Fruit fly (Drosophila melanogaster) whole organism, embryonic: Measurements from ENCODE around the gene CG43799.
A peak's percentile ranks its signal among the peaks of the same experiment; 100 is the strongest.

Experiments
- Ada2b ChIP-seq: fragments of 200-800 bp; sonication (Bioruptor generic); IDR thresholded peaks from 2 replicates; pipeline ENCODE4 v1.3.6; 2022; ENCODE audit warnings: missing biosample characterization, missing genetic modification characterization
- Atf-2 ChIP-seq: fragments of 200-800 bp; sonication (Bioruptor generic); optimal IDR thresholded peaks from 2 replicates; lab custom pipeline; 2016; ENCODE audit warnings: missing biosample characterization, missing genetic modification characterization
- Awh ChIP-seq: fragments of 200-800 bp; sonication (Bioruptor generic); IDR thresholded peaks from 2 replicates; pipeline ENCODE4, ENCODE4 v1.3.6; 2022; ENCODE audit warnings: missing biosample characterization, missing genetic modification characterization
- Blimp-1 ChIP-seq: fragments of 200-800 bp; sonication (Bioruptor generic); optimal IDR thresholded peaks from 3 replicates; lab custom pipeline; 2018; ENCODE audit warnings: missing biosample characterization, missing genetic modification characterization, mild to moderate bottlenecking, moderate library complexity, missing genetic modification reagents
- BtbVII ChIP-seq: fragments of 200-800 bp; sonication (Bioruptor generic); optimal IDR thresholded peaks from 3 replicates; lab custom pipeline; 2017; ENCODE audit warnings: missing biosample characterization, mild to moderate bottlenecking, missing genetic modification characterization
- CG13894 ChIP-seq: fragments of 200-800 bp; sonication (Bioruptor generic); optimal IDR thresholded peaks from 3 replicates; lab custom pipeline; 2018; ENCODE audit warnings: missing biosample characterization, mild to moderate bottlenecking, missing genetic modification characterization, moderate library complexity
- CG15514 ChIP-seq: fragments of 200-800 bp; sonication (Bioruptor generic); optimal IDR thresholded peaks from 3 replicates; lab custom pipeline; 2017; ENCODE audit warnings: missing biosample characterization, missing genetic modification characterization, mild to moderate bottlenecking, moderate library complexity, missing genetic modification reagents
- CG16779 ChIP-seq: fragments of 200-800 bp; sonication (Bioruptor generic); IDR thresholded peaks from 2 replicates; pipeline ENCODE4 v1.3.6; 2022; ENCODE audit warnings: missing biosample characterization, missing genetic modification characterization
- CG18619 ChIP-seq: fragments of 200-800 bp; sonication (Bioruptor generic); optimal IDR thresholded peaks from 3 replicates; lab custom pipeline; 2017; ENCODE audit warnings: missing biosample characterization, mild to moderate bottlenecking, missing genetic modification characterization
- CG2120 ChIP-seq: fragments of 200-800 bp; sonication (Bioruptor generic); optimal IDR thresholded peaks from 3 replicates; lab custom pipeline; 2016; ENCODE audit warnings: missing biosample characterization, missing genetic modification characterization
- CG32532 ChIP-seq: fragments of 200-800 bp; sonication (Bioruptor generic); IDR thresholded peaks from 2 replicates; pipeline ENCODE4 v1.3.6; 2022; ENCODE audit warnings: missing biosample characterization, missing genetic modification characterization
- CG3281 ChIP-seq: fragments of 200-800 bp; sonication (Bioruptor generic); optimal IDR thresholded peaks from 3 replicates; lab custom pipeline; 2017; ENCODE audit warnings: missing biosample characterization, mild to moderate bottlenecking, missing genetic modification characterization
- CG34224 ChIP-seq: fragments of 200-800 bp; sonication (Bioruptor generic); IDR thresholded peaks from 3 replicates; pipeline ENCODE4 v1.3.6; 2022; ENCODE audit warnings: missing biosample characterization, missing genetic modification characterization; ENCODE audit not compliant: partially characterized antibody
- CG5180 ChIP-seq: fragments of 200-800 bp; sonication (Bioruptor generic); optimal IDR thresholded peaks from 3 replicates; lab custom pipeline; 2017; ENCODE audit warnings: missing biosample characterization, missing genetic modification characterization, mild to moderate bottlenecking, moderate library complexity, missing genetic modification reagents
- CG6689 ChIP-seq: fragments of 200-800 bp; sonication (Bioruptor generic); IDR thresholded peaks from 2 replicates; pipeline ENCODE4 v1.3.6; 2022; ENCODE audit warnings: missing biosample characterization, missing genetic modification characterization
- CG6813 ChIP-seq: fragments of 200-800 bp; sonication (Bioruptor generic); optimal IDR thresholded peaks from 2 replicates; lab custom pipeline; 2017; ENCODE audit warnings: missing biosample characterization, missing genetic modification characterization, mild to moderate bottlenecking, moderate library complexity, missing genetic modification reagents
- CG6854 ChIP-seq: fragments of 200-800 bp; sonication (Bioruptor generic); optimal IDR thresholded peaks from 3 replicates; lab custom pipeline; 2017; ENCODE audit warnings: missing biosample characterization, mild to moderate bottlenecking, missing genetic modification characterization
- CG7928 ChIP-seq: fragments of 200-800 bp; sonication (Bioruptor generic); optimal IDR thresholded peaks from 2 replicates; lab custom pipeline; 2017; ENCODE audit warnings: missing biosample characterization, mild to moderate bottlenecking, missing genetic modification characterization
- Camta ChIP-seq: fragments of 200-800 bp; sonication (Bioruptor generic); optimal IDR thresholded peaks from 2 replicates; lab custom pipeline; 2016; ENCODE audit warnings: missing biosample characterization, missing genetic modification characterization
- CrebB ChIP-seq: fragments of 200-800 bp; sonication (Bioruptor generic); optimal IDR thresholded peaks from 3 replicates; lab custom pipeline; 2018; ENCODE audit warnings: missing biosample characterization, mild to moderate bottlenecking, missing genetic modification characterization
- Ets65A ChIP-seq: fragments of 200-800 bp; sonication (Bioruptor generic); peaks from one replicate; lab custom pipeline; 2016; ENCODE audit warnings: missing biosample characterization, missing genetic modification characterization
- Fer3 ChIP-seq: fragments of 200-800 bp; sonication (Bioruptor generic); optimal IDR thresholded peaks from 2 replicates; lab custom pipeline; 2018; ENCODE audit warnings: missing biosample characterization, mild to moderate bottlenecking, missing genetic modification characterization, moderate library complexity
- Kr ChIP-seq: fragments of 200-800 bp; sonication (Bioruptor generic); optimal IDR thresholded peaks from 2 replicates; lab custom pipeline; 2017; ENCODE audit warnings: missing biosample characterization, mild to moderate bottlenecking, missing genetic modification characterization
- NK7.1 ChIP-seq: fragments of 200-800 bp; sonication (Bioruptor generic); optimal IDR thresholded peaks from 3 replicates; lab custom pipeline; 2016; ENCODE audit warnings: missing biosample characterization, missing genetic modification characterization
- PHDP ChIP-seq: fragments of 200-800 bp; sonication (Bioruptor generic); optimal IDR thresholded peaks from 3 replicates; lab custom pipeline; 2018; ENCODE audit warnings: missing biosample characterization, mild to moderate bottlenecking, missing genetic modification characterization, moderate library complexity
- Trl ChIP-seq, 3 experiments: fragments of >200 bp in 2 of 3; fragments of 200-800 bp in 1 of 3; sonication (Bioruptor generic) in 1 of 3; optimal IDR thresholded peaks; 2 replicates in 1 of 3; 3 replicates in 2 of 3; lab custom pipeline; 2016 to 2017; ENCODE audit warnings: missing biosample characterization in 1 of 3, missing genetic modification characterization in 1 of 3
- ab ChIP-seq: fragments of 200-800 bp; sonication (Bioruptor generic); optimal IDR thresholded peaks from 2 replicates; lab custom pipeline; 2016; ENCODE audit warnings: missing biosample characterization, missing genetic modification characterization
- abd-A ChIP-seq: fragments of 200-800 bp; sonication (Bioruptor generic); optimal IDR thresholded peaks from 3 replicates; lab custom pipeline; 2019; ENCODE audit warnings: missing biosample characterization, mild to moderate bottlenecking, missing genetic modification characterization, moderate library complexity
- aop ChIP-seq: fragments of 200-800 bp; sonication (Bioruptor generic); IDR thresholded peaks from 2 replicates; pipeline ENCODE4 v1.3.6; 2022; ENCODE audit warnings: missing biosample characterization, missing genetic modification characterization
- ash1 ChIP-seq: fragments of 200-800 bp; sonication (Bioruptor generic); optimal IDR thresholded peaks from 2 replicates; lab custom pipeline; 2018; ENCODE audit warnings: missing biosample characterization, mild to moderate bottlenecking, missing genetic modification characterization
- bbx ChIP-seq: fragments of 200-800 bp; sonication (Bioruptor generic); IDR thresholded peaks from 2 replicates; pipeline ENCODE4 v1.3.6; 2022; ENCODE audit warnings: missing biosample characterization, missing genetic modification characterization; ENCODE audit not compliant: partially characterized antibody
- bowl ChIP-seq: fragments of 200-800 bp; sonication (Bioruptor generic); IDR thresholded peaks from 2 replicates; pipeline ENCODE4 v1.3.6; 2022; ENCODE audit warnings: missing biosample characterization, missing genetic modification characterization
- ci ChIP-seq: fragments of 200-800 bp; sonication (Bioruptor generic); IDR thresholded peaks from 3 replicates; pipeline ENCODE4 v1.3.6; 2022; ENCODE audit warnings: missing biosample characterization, missing genetic modification characterization
- cwo ChIP-seq: fragments of 200-800 bp; sonication (Bioruptor generic); optimal IDR thresholded peaks from 3 replicates; lab custom pipeline; 2017; ENCODE audit warnings: missing biosample characterization, missing genetic modification characterization, mild to moderate bottlenecking, moderate library complexity, missing genetic modification reagents
- ewg ChIP-seq: fragments of 200-800 bp; sonication (Bioruptor generic); optimal IDR thresholded peaks from 3 replicates; lab custom pipeline; 2017; ENCODE audit warnings: mild to moderate bottlenecking, missing biosample characterization, missing genetic modification reagents, missing genetic modification characterization
- fru ChIP-seq: fragments of >200 bp; optimal IDR thresholded peaks from 2 replicates; lab custom pipeline; 2017
- gce ChIP-seq: fragments of 200-800 bp; sonication (Bioruptor generic); IDR thresholded peaks from 3 replicates; pipeline ENCODE4 v1.3.6; 2022; ENCODE audit warnings: missing biosample characterization, missing genetic modification characterization
- gro ChIP-seq: fragments of 200-800 bp; sonication (Bioruptor generic); optimal IDR thresholded peaks from 2 replicates; lab custom pipeline; 2016; ENCODE audit warnings: missing biosample characterization, missing genetic modification characterization
- insv ChIP-seq, 2 experiments: fragments of 200-800 bp; sonication (Bioruptor generic); optimal IDR thresholded peaks; 3 replicates each; lab custom pipeline; 2016 to 2018; ENCODE audit warnings: missing biosample characterization in 2 of 2, missing genetic modification characterization in 2 of 2
- klu ChIP-seq: fragments of 200-800 bp; sonication (Bioruptor generic); IDR thresholded peaks from 2 replicates; pipeline ENCODE4 v1.3.6; 2022; ENCODE audit warnings: missing biosample characterization, missing genetic modification characterization
- nerfin-2 ChIP-seq: fragments of 200-800 bp; sonication (Bioruptor generic); IDR thresholded peaks from 2 replicates; pipeline ENCODE4 v1.3.6; 2022; ENCODE audit warnings: missing biosample characterization, missing genetic modification characterization; ENCODE audit not compliant: partially characterized antibody
- pita ChIP-seq: fragments of 200-800 bp; sonication (Bioruptor generic); optimal IDR thresholded peaks from 2 replicates; lab custom pipeline; 2017; ENCODE audit warnings: missing biosample characterization, mild to moderate bottlenecking, missing genetic modification characterization
- schlank ChIP-seq: fragments of 200-800 bp; sonication (Bioruptor generic); optimal IDR thresholded peaks from 2 replicates; lab custom pipeline; 2018; ENCODE audit warnings: missing biosample characterization, mild to moderate bottlenecking, missing genetic modification characterization
- seq ChIP-seq: fragments of 200-800 bp; sonication (Bioruptor generic); IDR thresholded peaks from 2 replicates; pipeline ENCODE4 v1.3.6; 2022; ENCODE audit warnings: missing biosample characterization, missing genetic modification characterization
- sna ChIP-seq: fragments of 200-800 bp; sonication (Bioruptor generic); IDR thresholded peaks from 2 replicates; pipeline ENCODE4 v1.3.6; 2022; ENCODE audit warnings: missing biosample characterization, missing genetic modification characterization; ENCODE audit not compliant: partially characterized antibody
- tgo ChIP-seq: fragments of 200-800 bp; sonication (Bioruptor generic); IDR thresholded peaks from 3 replicates; pipeline ENCODE4 v1.3.6; 2022; ENCODE audit warnings: missing biosample characterization, missing genetic modification characterization
- vnd ChIP-seq: fragments of 200-800 bp; sonication (Bioruptor generic); IDR thresholded peaks from 3 replicates; pipeline ENCODE4 v1.3.6; 2022; ENCODE audit warnings: missing biosample characterization, missing genetic modification characterization; ENCODE audit not compliant: partially characterized antibody
- wdn ChIP-seq: fragments of 200-800 bp; sonication (Bioruptor generic); IDR thresholded peaks from 2 replicates; pipeline ENCODE4 v1.3.6; 2022; ENCODE audit warnings: missing biosample characterization, missing genetic modification characterization
- yki ChIP-seq: fragments of >200 bp; optimal IDR thresholded peaks from 3 replicates; lab custom pipeline; 2018

Gene CG43799

dm6 chr2L:7248114-7248513 is 20.6 kb downstream of the CG43799 start (continued):
- no peak for TF ChIP-seq Atf-2 (GFP tag; lab: Kevin White, UChicago)
- no peak for TF ChIP-seq Awh (GFP tag; lab: Robert Waterston, UW)
- no peak for TF ChIP-seq BtbVII (GFP tag; lab: Kevin White, UChicago)
- TF ChIP-seq aop (GFP tag; lab: Robert Waterston, UW) = no peak
- no peak for TF ChIP-seq vnd (GFP tag; lab: Robert Waterston, UW)
- TF ChIP-seq gro = peak; percentile 42
- TF ChIP-seq CG6813 (GFP tag; lab: Kevin White, UChicago) = no peak
- TF ChIP-seq NK7.1 (GFP tag; lab: Kevin White, UChicago) = no peak
- TF ChIP-seq CG6854 (GFP tag; lab: Kevin White, UChicago) = no peak
- TF ChIP-seq schlank = no peak
- peak; percentile 0 for TF ChIP-seq Fer3 (tag; lab: Kevin White, UChicago)
- no peak for TF ChIP-seq CrebB (tag; lab: Kevin White, UChicago)
- peak; percentile 29 for TF ChIP-seq CG18619 (GFP tag; lab: Kevin White, UChicago)
- peak; percentile 1 for TF ChIP-seq PHDP (tag; lab: Kevin White, UChicago)
- no peak for TF ChIP-seq pita
- TF ChIP-seq CG15514 (GFP tag; lab: Kevin White, UChicago) = peak; percentile 33
- peak; percentile 42 for TF ChIP-seq CG2120
- no peak for TF ChIP-seq CG7928 (GFP tag; lab: Kevin White, UChicago)

dm6 chr2L:7249293-7249819 is 21.8 kb downstream of the CG43799 start, which contains the start of gene Ndae1:
Gene Ndae1, minus strand, starts transcription at chr2L:7249343.
- TF ChIP-seq bowl (GFP tag; lab: Robert Waterston, UW) (no peak), bbx (0 out of 2 replicates have a peak, but pooled peaks have one; percentile 19), Ets65A (GFP tag; lab: Kevin White, UChicago) (peak; percentile 20), CG16779 (0 out of 2 replicates have a peak, but pooled peaks have one; percentile 34), Kr (GFP tag; lab: Kevin White, UChicago) (no peak), ash1 (GFP tag; lab: Kevin White, UChicago) (no peak), seq (GFP tag; lab: Robert Waterston, UW) (0 out of 2 replicates have a peak, but pooled peaks have one; percentile 40), insv (GFP tag; optimal IDR thresholded peaks at IDR 0.05; lab: Kevin White, UChicago) (peak in 1 of 2 experiments; percentile 75), CG13894 (tag; lab: Kevin White, UChicago) (peak; percentile 33), Blimp-1 (peak; percentile 4), CG5180 (GFP tag; lab: Kevin White, UChicago) (no peak), gce (GFP tag; lab: Robert Waterston, UW) (0 out of 3 replicates have a peak, but pooled peaks have one; percentile 23), klu (no peak), Camta (GFP tag; lab: Kevin White, UChicago) (no peak), ab (no peak), ci (0 out of 3 replicates have a peak, but pooled peaks have one; percentile 13), fru (lab: Kevin White, UChicago) (no peak), sna (GFP tag; lab: Robert Waterston, UW) (0 out of 2 replicates have a peak, but pooled peaks have one; percentile 25), yki (peak; percentile 52), nerfin-2 (GFP tag; lab: Robert Waterston, UW) (no peak), ewg (GFP tag; lab: Kevin White, UChicago) (peak; percentile 22), abd-A (tag; lab: Kevin White, UChicago) (peak; percentile 75), Ada2b (GFP tag; lab: Robert Waterston, UW) (no peak), Trl (optimal IDR thresholded peaks at IDR 0.05; lab: Kevin White, UChicago) (peak; percentile 74 to 81), Trl (GFP tag; optimal IDR thresholded peaks at IDR 0.05; lab: Kevin White, UChicago) (no peak), wdn (GFP tag; lab: Robert Waterston, UW) (no peak), tgo (no peak), CG6689 (peak; percentile 9; the same call in 1 of the 2 replicates), CG3281 (no peak), CG34224 (GFP tag; lab: Robert Waterston, UW) (0 out of 3 replicates have a peak, but pooled peaks have one; percentile 26), CG32532 (GFP tag; lab: Robert Waterston, UW) (peak; percentile 24; the same call in 1 of the 2 replicates), cwo (no peak)
